Fruit fly (Drosophila melanogaster): ENCODE results near the gene CG15528.

- TF ChIP-seq dl (GFP tag; optimal IDR thresholded peaks at IDR 0.05; ENCODE audit: insufficient read depth in 1 of 2, partially characterized antibody in 2 of 2) (no peak), pan (optimal IDR thresholded peaks at IDR 0.05) (no peak)
Observed at dm6 chr3R:30012602-30013489, 39.1 kb downstream of the CG15528 start.

Data from whole organism, wandering third instar larva.